Fruit fly (Drosophila melanogaster): ENCODE data around the gene cass.

dm6 chr2L:17480943-17481580, 3.4 kb upstream of the cass start, which contains the start of the genes fws and Lamtor3:
- peak; percentile 84 for TF ChIP-seq kay (GFP tag; ENCODE audit: borderline replicate concordance)
- TF ChIP-seq CG12768 (GFP tag; optimal IDR thresholded peaks at IDR 0.05), result peak; percentile 97
